Worm (Caenorhabditis elegans): ENCODE measurements around the gene EEED8.14.

DNA sequence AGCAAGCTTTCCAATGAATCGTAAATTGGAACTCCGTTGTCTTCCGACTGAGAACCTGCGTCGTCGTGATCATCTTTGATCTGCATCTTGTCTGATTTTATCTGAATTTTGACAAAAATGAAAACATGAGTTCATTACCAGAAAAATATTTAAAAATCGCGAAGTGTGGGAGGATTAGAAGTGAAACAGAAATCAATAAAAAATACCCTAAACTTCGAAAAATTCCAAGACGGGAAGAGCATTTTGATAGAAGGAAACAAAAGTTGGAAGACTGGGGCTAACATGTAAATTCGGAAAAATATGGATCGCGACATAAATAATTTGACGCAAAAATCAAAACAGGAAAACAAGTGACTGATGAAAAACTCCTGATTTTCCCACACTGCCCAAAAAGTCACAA lies 11.8 kb upstream of the EEED8.14 start, which contains the start of gene F07F6.8:
- TF ChIP-seq ama-1 (optimal IDR thresholded peaks at IDR 0.05) (no peak), C08G9.2 (tag; optimal IDR thresholded peaks at IDR 0.05) (no peak), pqm-1 (tag; optimal IDR thresholded peaks at IDR 0.05) (no peak), elt-2 (tag; optimal IDR thresholded peaks at IDR 0.05) (no peak), fkh-6 (tag; optimal IDR thresholded peaks at IDR 0.05) (no peak), pros-1 (tag; optimal IDR thresholded peaks at IDR 0.05) (no peak)
